Fruit fly (Drosophila melanogaster) whole organism, embryonic: ENCODE measurements around the gene Klp68D.

Experiments
- Asciz ChIP-seq: fragments of 200-800 bp; sonication (Bioruptor generic); optimal IDR thresholded peaks from 2 replicates; lab custom pipeline; 2017; ENCODE audit warnings: missing biosample characterization, mild to moderate bottlenecking, missing genetic modification characterization, missing genetic modification reagents
- Atf3 ChIP-seq: fragments of 200-800 bp; sonication (Bioruptor generic); optimal IDR thresholded peaks from 3 replicates; lab custom pipeline; 2016; ENCODE audit warnings: missing biosample characterization, missing genetic modification characterization
- Bgb ChIP-seq: fragments of 200-800 bp; sonication (Bioruptor generic); IDR thresholded peaks from 2 replicates; pipeline ENCODE4 v1.3.6; 2022; ENCODE audit warnings: missing biosample characterization, missing genetic modification characterization; ENCODE audit not compliant: partially characterized antibody
- CG10462 ChIP-seq: fragments of 200-800 bp; sonication (Bioruptor generic); optimal IDR thresholded peaks from 2 replicates; lab custom pipeline; 2016; ENCODE audit warnings: missing biosample characterization, missing genetic modification characterization
- CG10543 ChIP-seq: fragments of 200-800 bp; sonication (Bioruptor generic); optimal IDR thresholded peaks from 3 replicates; lab custom pipeline; 2017; ENCODE audit warnings: missing biosample characterization, mild to moderate bottlenecking, missing genetic modification characterization, moderate library complexity
- CG10959 ChIP-seq: fragments of 200-800 bp; sonication (Bioruptor generic); IDR thresholded peaks from 2 replicates; pipeline ENCODE4 v1.3.6; 2022; ENCODE audit warnings: missing biosample characterization, missing genetic modification characterization
- CG12391 ChIP-seq: fragments of 200-800 bp; sonication (Bioruptor generic); optimal IDR thresholded peaks from 3 replicates; lab custom pipeline; 2018; ENCODE audit warnings: missing biosample characterization, mild to moderate bottlenecking, missing genetic modification characterization, moderate library complexity
- CG13287 ChIP-seq: fragments of 200-800 bp; sonication (Bioruptor generic); IDR thresholded peaks from 2 replicates; pipeline ENCODE4 v1.3.6; 2022; ENCODE audit warnings: missing biosample characterization, missing genetic modification characterization; ENCODE audit not compliant: partially characterized antibody
- CG14667 ChIP-seq: fragments of 200-800 bp; sonication (Bioruptor generic); IDR thresholded peaks from 2 replicates; pipeline ENCODE4 v1.3.6; 2022; ENCODE audit warnings: missing biosample characterization, missing genetic modification characterization
- CG15514 ChIP-seq: fragments of 200-800 bp; sonication (Bioruptor generic); optimal IDR thresholded peaks from 3 replicates; lab custom pipeline; 2017; ENCODE audit warnings: missing biosample characterization, missing genetic modification characterization, mild to moderate bottlenecking, moderate library complexity, missing genetic modification reagents
- CG1792 ChIP-seq: fragments of 200-800 bp; sonication (Bioruptor generic); optimal IDR thresholded peaks from 2 replicates; lab custom pipeline; 2016; ENCODE audit warnings: missing biosample characterization, missing genetic modification characterization
- CG3407 ChIP-seq: fragments of 200-800 bp; sonication (Bioruptor generic); optimal IDR thresholded peaks from 2 replicates; lab custom pipeline; 2018; ENCODE audit warnings: missing biosample characterization, mild to moderate bottlenecking, missing genetic modification characterization
- CG42726 ChIP-seq: fragments of 200-800 bp; sonication (Bioruptor generic); IDR thresholded peaks from 2 replicates; pipeline ENCODE4 v1.3.6; 2022; ENCODE audit warnings: missing biosample characterization, missing genetic modification characterization; ENCODE audit not compliant: partially characterized antibody
- CG4282 ChIP-seq: fragments of 200-800 bp; sonication (Bioruptor generic); optimal IDR thresholded peaks from 2 replicates; lab custom pipeline; 2016; ENCODE audit warnings: missing biosample characterization, missing genetic modification characterization
- CG4404 ChIP-seq: fragments of 200-800 bp; sonication (Bioruptor generic); IDR thresholded peaks from 2 replicates; pipeline ENCODE4 v1.3.6; 2022; ENCODE audit warnings: missing biosample characterization, missing genetic modification characterization
- CG4617 ChIP-seq: fragments of 200-800 bp; sonication (Bioruptor generic); optimal IDR thresholded peaks from 3 replicates; lab custom pipeline; 2016; ENCODE audit warnings: missing biosample characterization, missing genetic modification characterization, borderline replicate concordance
- CG6854 ChIP-seq: fragments of 200-800 bp; sonication (Bioruptor generic); optimal IDR thresholded peaks from 3 replicates; lab custom pipeline; 2017; ENCODE audit warnings: missing biosample characterization, mild to moderate bottlenecking, missing genetic modification characterization
- CG7963 ChIP-seq: fragments of 200-800 bp; sonication (Bioruptor generic); IDR thresholded peaks from 3 replicates; pipeline ENCODE4 v1.3.6; 2022; ENCODE audit warnings: missing biosample characterization, missing genetic modification characterization; ENCODE audit not compliant: partially characterized antibody
- CG8388 ChIP-seq: fragments of 200-800 bp; sonication (Bioruptor generic); optimal IDR thresholded peaks from 2 replicates; lab custom pipeline; 2019; ENCODE audit warnings: missing biosample characterization, mild to moderate bottlenecking, missing genetic modification characterization, moderate library complexity
- CkIIα-i1 ChIP-seq: fragments of 200-800 bp; sonication (Bioruptor generic); IDR thresholded peaks from 2 replicates; pipeline ENCODE4 v1.3.6; 2022; ENCODE audit warnings: missing biosample characterization, missing genetic modification characterization
- CoRest ChIP-seq: fragments of 200-800 bp; sonication (Bioruptor generic); optimal IDR thresholded peaks from 3 replicates; lab custom pipeline; 2018; ENCODE audit warnings: missing biosample characterization, mild to moderate bottlenecking, missing genetic modification characterization, moderate library complexity
- CrebB ChIP-seq: fragments of 200-800 bp; sonication (Bioruptor generic); optimal IDR thresholded peaks from 3 replicates; lab custom pipeline; 2018; ENCODE audit warnings: missing biosample characterization, mild to moderate bottlenecking, missing genetic modification characterization
- D19A ChIP-seq: fragments of 200-800 bp; optimal IDR thresholded peaks from 3 replicates; lab custom pipeline; 2019; ENCODE audit warnings: missing biosample characterization, mild to moderate bottlenecking, missing genetic modification characterization, moderate library complexity
- Dll ChIP-seq: fragments of 200-800 bp; sonication (Bioruptor generic); IDR thresholded peaks from 4 replicates; pipeline ENCODE4 v1.3.6; 2022; ENCODE audit warnings: missing biosample characterization, missing genetic modification characterization; ENCODE audit not compliant: partially characterized antibody
- Dp ChIP-seq: fragments of 200-800 bp; sonication (Bioruptor generic); optimal IDR thresholded peaks from 2 replicates; lab custom pipeline; 2018; ENCODE audit warnings: missing biosample characterization, mild to moderate bottlenecking, missing genetic modification characterization, moderate library complexity
- Dref ChIP-seq: fragments of 200-800 bp; sonication (Bioruptor generic); IDR thresholded peaks from 2 replicates; pipeline ENCODE4 v1.3.6; 2022; ENCODE audit warnings: missing biosample characterization, missing genetic modification characterization
- MBD-R2 ChIP-seq: fragments of 200-800 bp; sonication (Bioruptor generic); IDR thresholded peaks from 2 replicates; pipeline ENCODE4 v1.3.6; 2022; ENCODE audit warnings: missing biosample characterization, missing genetic modification characterization
- MESR4 ChIP-seq: fragments of 200-800 bp; sonication (Bioruptor generic); optimal IDR thresholded peaks from 2 replicates; lab custom pipeline; 2018; ENCODE audit warnings: missing biosample characterization, mild to moderate bottlenecking, missing genetic modification characterization, moderate library complexity
- Med ChIP-seq: fragments of 200-800 bp; sonication (Bioruptor generic); peaks from one replicate; lab custom pipeline; 2016; ENCODE audit warnings: missing biosample characterization, missing genetic modification characterization, mild to moderate bottlenecking, inconsistent platforms, moderate library complexity
- Ptx1 ChIP-seq: fragments of 200-800 bp; sonication (Bioruptor generic); IDR thresholded peaks from 2 replicates; pipeline ENCODE4 v1.3.6; 2022; ENCODE audit warnings: missing biosample characterization, missing genetic modification characterization
- Scr ChIP-seq: fragments of 200-800 bp; sonication (Bioruptor generic); IDR thresholded peaks from 2 replicates; pipeline ENCODE4 v1.3.6; 2022; ENCODE audit warnings: missing biosample characterization, missing genetic modification characterization; ENCODE audit not compliant: partially characterized antibody
- Sry-δ ChIP-seq: fragments of 200-800 bp; sonication (Bioruptor generic); optimal IDR thresholded peaks from 2 replicates; lab custom pipeline; 2016; ENCODE audit warnings: missing biosample characterization, missing genetic modification characterization
- YL-1 ChIP-seq: fragments of 200-800 bp; sonication (Bioruptor generic); optimal IDR thresholded peaks from 3 replicates; lab custom pipeline; 2017; ENCODE audit warnings: missing biosample characterization, mild to moderate bottlenecking, missing genetic modification characterization
- ac ChIP-seq: fragments of 200-800 bp; sonication (Bioruptor generic); optimal IDR thresholded peaks from 3 replicates; lab custom pipeline; 2017; ENCODE audit warnings: missing biosample characterization, mild to moderate bottlenecking, missing genetic modification characterization
- bowl ChIP-seq: fragments of 200-800 bp; sonication (Bioruptor generic); IDR thresholded peaks from 2 replicates; pipeline ENCODE4 v1.3.6; 2022; ENCODE audit warnings: missing biosample characterization, missing genetic modification characterization
- caup ChIP-seq: fragments of 200-800 bp; sonication (Bioruptor generic); optimal IDR thresholded peaks from 3 replicates; lab custom pipeline; 2017; ENCODE audit warnings: missing biosample characterization, mild to moderate bottlenecking, missing genetic modification characterization, moderate library complexity; ENCODE audit not compliant: severe bottlenecking
- ci ChIP-seq: fragments of 200-800 bp; sonication (Bioruptor generic); IDR thresholded peaks from 3 replicates; pipeline ENCODE4 v1.3.6; 2022; ENCODE audit warnings: missing biosample characterization, missing genetic modification characterization
- eyg ChIP-seq: fragments of 200-800 bp; sonication (Bioruptor generic); optimal IDR thresholded peaks from 3 replicates; lab custom pipeline; 2016; ENCODE audit warnings: missing biosample characterization, missing genetic modification characterization
- gro ChIP-seq: fragments of 200-800 bp; sonication (Bioruptor generic); optimal IDR thresholded peaks from 2 replicates; lab custom pipeline; 2016; ENCODE audit warnings: missing biosample characterization, missing genetic modification characterization
- hb ChIP-seq: fragments of 200-800 bp; sonication (Bioruptor generic); IDR thresholded peaks from 3 replicates; pipeline ENCODE4 v1.3.6; 2022; ENCODE audit warnings: missing biosample characterization, missing genetic modification characterization; ENCODE audit not compliant: partially characterized antibody
- her ChIP-seq: fragments of 200-800 bp; sonication (Bioruptor generic); optimal IDR thresholded peaks from 2 replicates; lab custom pipeline; 2016; ENCODE audit warnings: missing biosample characterization, missing genetic modification characterization
- hth ChIP-seq: fragments of >200 bp; optimal IDR thresholded peaks from 2 replicates; lab custom pipeline; 2017; ENCODE audit warnings: inconsistent platforms
- lilli ChIP-seq: fragments of 200-800 bp; sonication (Bioruptor generic); optimal IDR thresholded peaks from 3 replicates; lab custom pipeline; 2016; ENCODE audit warnings: missing biosample characterization, missing genetic modification characterization
- mld ChIP-seq: fragments of 200-800 bp; sonication (Bioruptor generic); IDR thresholded peaks from 3 replicates; pipeline ENCODE4 v1.3.6; 2022; ENCODE audit warnings: missing biosample characterization, missing genetic modification characterization; ENCODE audit not compliant: partially characterized antibody
- psq ChIP-seq: fragments of 200-800 bp; sonication (Bioruptor generic); optimal IDR thresholded peaks from 2 replicates; lab custom pipeline; 2017; ENCODE audit warnings: missing biosample characterization, missing genetic modification characterization
- pum ChIP-seq: fragments of 200-800 bp; sonication (Bioruptor generic); optimal IDR thresholded peaks from 2 replicates; lab custom pipeline; 2016; ENCODE audit warnings: missing biosample characterization, missing genetic modification characterization
- scrt ChIP-seq: fragments of 200-800 bp; sonication (Bioruptor generic); optimal IDR thresholded peaks from 2 replicates; lab custom pipeline; 2018; ENCODE audit warnings: missing biosample characterization, mild to moderate bottlenecking, missing genetic modification characterization, moderate library complexity
- sd ChIP-seq: fragments of 200-800 bp; sonication (Bioruptor generic); optimal IDR thresholded peaks from 3 replicates; lab custom pipeline; 2018; ENCODE audit warnings: missing biosample characterization, mild to moderate bottlenecking, missing genetic modification characterization, moderate library complexity
- slp2 ChIP-seq: fragments of 200-800 bp; sonication (Bioruptor generic); optimal IDR thresholded peaks from 2 replicates; lab custom pipeline; 2016; ENCODE audit warnings: missing biosample characterization, missing genetic modification characterization
- usp ChIP-seq: fragments of >200 bp; optimal IDR thresholded peaks from 2 replicates; lab custom pipeline; 2017; ENCODE audit warnings: missing biosample characterization, missing genetic modification characterization

Klp68D gene

dm6 chr3L:11789773-11790172 lies 5.6 kb upstream of the Klp68D start, which contains the start of gene Pi3K68D (continued):
- TF ChIP-seq CG13287 (GFP tag; lab: Robert Waterston, UW): peak; percentile 95
- TF ChIP-seq CG12391 (tag; lab: Kevin White, UChicago): peak; percentile 37
- peak; percentile 92 for TF ChIP-seq CG4617 (GFP tag; lab: Kevin White, UChicago)
- TF ChIP-seq CG10462 (GFP tag; lab: Kevin White, UChicago): no peak
- TF ChIP-seq slp2 (GFP tag; lab: Kevin White, UChicago): peak; percentile 2
- no peak for TF ChIP-seq CkIIα-i1 (GFP tag; lab: Robert Waterston, UW)
- TF ChIP-seq gro (GFP tag; lab: Kevin White, UChicago): peak; percentile 69
- no peak for TF ChIP-seq pum (GFP tag; lab: Kevin White, UChicago)
- no peak for TF ChIP-seq usp (GFP tag; lab: Kevin White, UChicago)
- peak; percentile 36 for TF ChIP-seq lilli (GFP tag; lab: Kevin White, UChicago)
- no peak for TF ChIP-seq hth (lab: Kevin White, UChicago)
- TF ChIP-seq Dp (GFP tag; lab: Kevin White, UChicago): peak; percentile 77
- peak; percentile 69 for TF ChIP-seq MESR4 (GFP tag; lab: Kevin White, UChicago)
- TF ChIP-seq Med (GFP tag; lab: Kevin White, UChicago): peak; percentile 90
- peak; percentile 97 for TF ChIP-seq CG42726
- TF ChIP-seq CG6854: no peak
- no peak for TF ChIP-seq eyg (GFP tag; lab: Kevin White, UChicago)
- TF ChIP-seq CG15514: peak; percentile 84
- peak; percentile 76; the same call in 2 of the 3 replicates for TF ChIP-seq mld (GFP tag; lab: Robert Waterston, UW)
- peak; percentile 92 for TF ChIP-seq Scr (GFP tag; lab: Robert Waterston, UW)
- TF ChIP-seq CG10543: no peak
- peak; percentile 90 for TF ChIP-seq hb (GFP tag; lab: Robert Waterston, UW)
- TF ChIP-seq D19A (tag; lab: Kevin White, UChicago): no peak
- no peak for TF ChIP-seq ac
- TF ChIP-seq Dll (GFP tag; lab: Robert Waterston, UW): peak; percentile 89
- no peak for TF ChIP-seq ci
- TF ChIP-seq CG14667 (GFP tag; lab: Robert Waterston, UW): no peak
- peak; percentile 8 for TF ChIP-seq CG1792 (GFP tag; lab: Kevin White, UChicago)
- peak; percentile 96 for TF ChIP-seq scrt
- peak; percentile 94 for TF ChIP-seq Dref
- no peak for TF ChIP-seq CG3407 (GFP tag; lab: Kevin White, UChicago)
- peak; percentile 86 for TF ChIP-seq CG7963 (GFP tag; lab: Robert Waterston, UW)
- TF ChIP-seq caup (GFP tag; lab: Kevin White, UChicago): no peak
- peak; percentile 97 for TF ChIP-seq Bgb (GFP tag; lab: Robert Waterston, UW)
- TF ChIP-seq her (GFP tag; lab: Kevin White, UChicago): peak; percentile 21
- peak; percentile 41 for TF ChIP-seq CoRest
- TF ChIP-seq sd (tag; lab: Kevin White, UChicago): no peak
- peak; percentile 63 for TF ChIP-seq MBD-R2 (GFP tag; lab: Robert Waterston, UW)
- peak; percentile 10 for TF ChIP-seq CrebB (tag; lab: Kevin White, UChicago)
- TF ChIP-seq Ptx1 (GFP tag; lab: Robert Waterston, UW): no peak
- peak; percentile 99 for TF ChIP-seq Sry-δ
- TF ChIP-seq bowl (GFP tag; lab: Robert Waterston, UW): no peak
- TF ChIP-seq psq (GFP tag; lab: Kevin White, UChicago): peak; percentile 97
- peak; percentile 39 for TF ChIP-seq YL-1 (GFP tag; lab: Kevin White, UChicago)
- TF ChIP-seq CG4404 (GFP tag; lab: Robert Waterston, UW): no peak
- no peak for TF ChIP-seq Asciz (GFP tag; lab: Kevin White, UChicago)
- no peak for TF ChIP-seq Atf3 (GFP tag; lab: Kevin White, UChicago)
- peak; percentile 46 for TF ChIP-seq CG4282 (GFP tag; lab: Kevin White, UChicago)
- TF ChIP-seq CG8388 (GFP tag; lab: Kevin White, UChicago): peak; percentile 7
- TF ChIP-seq CG10959 (GFP tag; lab: Robert Waterston, UW): no peak
